Fruit fly (Drosophila melanogaster) whole organism, pupa: Measurements from ENCODE around the gene CG18810.

ENCODE experiments used
- CG12605 ChIP-seq: fragments of 200-800 bp; sonication (Bioruptor generic); IDR thresholded peaks from 2 replicates; pipeline ENCODE4 v1.3.6; 2022; ENCODE audit warnings: missing biosample characterization, missing genetic modification characterization
- CG13204 ChIP-seq: fragments of 200-800 bp; sonication (Bioruptor generic); optimal IDR thresholded peaks from 2 replicates; lab custom pipeline; 2018; ENCODE audit warnings: missing biosample characterization, mild to moderate bottlenecking, missing genetic modification characterization, moderate library complexity
- CG8159 ChIP-seq: fragments of 200-800 bp; sonication (Bioruptor generic); optimal IDR thresholded peaks from 3 replicates; lab custom pipeline; 2018; ENCODE audit warnings: missing biosample characterization, mild to moderate bottlenecking, missing genetic modification characterization, moderate library complexity
- D1 ChIP-seq: fragments of 200-800 bp; sonication (Bioruptor generic); optimal IDR thresholded peaks from 2 replicates; lab custom pipeline; 2018; ENCODE audit warnings: missing biosample characterization, mild to moderate bottlenecking, missing genetic modification characterization, moderate library complexity
- Ets98B ChIP-seq: fragments of 200-800 bp; sonication (Bioruptor generic); IDR thresholded peaks from 2 replicates; pipeline ENCODE4 v1.3.6; 2022; ENCODE audit warnings: missing biosample characterization, missing genetic modification characterization
- Snoo ChIP-seq: fragments of 200-800 bp; sonication (Bioruptor generic); optimal IDR thresholded peaks from 3 replicates; lab custom pipeline; 2017; ENCODE audit warnings: missing biosample characterization, mild to moderate bottlenecking, missing genetic modification characterization, inconsistent platforms

dm6 chr2L:20634215-20634614 lies 14.5 kb upstream of the CG18810 start, which contains the start of gene CG17472:
- TF ChIP-seq D1 (tag; lab: Kevin White, UChicago), result no peak
- no peak for TF ChIP-seq Snoo (tag; lab: Kevin White, UChicago)
- TF ChIP-seq CG8159 (tag; lab: Kevin White, UChicago), result no peak
- no peak for TF ChIP-seq CG12605
- no peak for TF ChIP-seq CG13204 (GFP tag; lab: Kevin White, UChicago)
- TF ChIP-seq Ets98B, result no peak
